Worm (Caenorhabditis elegans): Measurements from ENCODE around the gene ZK1307.8.

ZK1307.8 gene

DNA sequence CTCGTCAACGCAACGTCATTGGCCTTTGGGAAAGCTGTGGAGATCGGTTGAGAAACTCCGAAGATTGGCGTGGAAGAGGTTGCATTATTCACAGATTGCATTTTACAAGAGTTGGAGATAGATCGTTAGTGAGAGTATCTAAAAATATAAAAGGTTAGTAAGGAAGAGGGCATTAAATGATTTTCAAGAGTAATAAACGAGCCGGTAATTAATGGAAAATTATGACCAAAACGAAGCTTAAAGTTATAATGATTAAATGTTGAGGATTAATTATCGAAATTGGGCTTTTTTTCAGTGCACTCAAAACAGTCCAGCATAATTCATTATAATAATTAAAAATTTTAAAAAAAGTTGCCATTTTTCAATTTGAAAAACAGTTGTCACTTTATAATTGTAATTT lies 15.1 kb upstream of the ZK1307.8 start, which contains the start of gene pap-2:
pap-2 (minus strand) TSS at position 101 of the 400 bp plus-strand sequence.
- TF ChIP-seq Y116A8C.19 (tag; optimal IDR thresholded peaks at IDR 0.05; ENCODE audit: borderline replicate concordance) (no peak), C16A3.4 (tag; optimal IDR thresholded peaks at IDR 0.05) (no peak), tbx-2 (tag; optimal IDR thresholded peaks at IDR 0.05) (no peak), mef-2 (tag; optimal IDR thresholded peaks at IDR 0.05) (no peak), unc-130 (tag; optimal IDR thresholded peaks at IDR 0.05) (no peak), vab-15 (tag; optimal IDR thresholded peaks at IDR 0.05) (no peak), mep-1 (tag; optimal IDR thresholded peaks at IDR 0.05) (no peak), mab-9 (GFP tag; IDR thresholded peaks at IDR 0.05) (no peak), ztf-4 (tag; optimal IDR thresholded peaks at IDR 0.05) (no peak), nhr-20 (tag; optimal IDR thresholded peaks at IDR 0.05) (no peak), sox-4 (tag; optimal IDR thresholded peaks at IDR 0.05) (no peak), pag-3 (tag; optimal IDR thresholded peaks at IDR 0.05; ENCODE audit: borderline replicate concordance, insufficient read depth) (no peak), nhr-77 (tag; optimal IDR thresholded peaks at IDR 0.05) (no peak), blmp-1 (tag; optimal IDR thresholded peaks at IDR 0.05) (no peak), lin-35 (GFP tag; optimal IDR thresholded peaks at IDR 0.05) (no peak)

DNA sequence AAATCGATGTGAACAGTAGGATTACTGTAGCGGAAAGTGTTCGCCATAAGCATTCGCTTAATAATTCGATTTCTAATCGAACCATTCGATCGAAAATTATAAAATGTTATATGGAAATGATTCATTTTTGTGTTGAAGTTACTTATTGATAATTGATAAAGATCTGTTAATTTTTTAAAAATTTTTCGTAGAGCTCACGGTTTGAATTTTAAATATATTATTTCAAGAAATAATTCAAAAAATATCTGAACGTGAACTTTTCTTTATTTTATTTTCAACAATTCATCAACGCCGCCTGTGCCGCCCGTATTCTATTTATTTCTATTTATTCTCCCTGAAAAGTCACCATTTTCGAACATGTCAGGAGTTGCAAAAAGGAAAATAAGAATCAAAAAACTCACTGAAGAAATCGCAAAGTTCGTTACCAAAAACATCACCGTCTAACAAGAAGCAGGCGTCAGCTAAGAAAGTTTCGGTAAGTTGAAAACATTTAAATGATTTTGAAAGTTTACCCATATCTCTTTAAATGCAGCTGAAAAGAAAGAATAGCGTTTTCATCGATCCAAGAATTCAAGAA lies 13.0 kb upstream of the ZK1307.8 start, which contains the start of the genes T15H9.5 and T15H9.4:
T15H9.5 (minus strand) TSS at position 101 of the 577 bp plus-strand sequence.
T15H9.4 (plus strand) TSS at position 527 of the 577 bp plus-strand sequence.
- no peak for TF ChIP-seq aha-1 (tag; optimal IDR thresholded peaks at IDR 0.05)
- TF ChIP-seq alr-1 (tag; optimal IDR thresholded peaks at IDR 0.05; ENCODE audit: borderline replicate concordance), result no peak
- TF ChIP-seq elt-2 (tag; optimal IDR thresholded peaks at IDR 0.05), result no peak
- no peak for TF ChIP-seq skn-1 (tag; optimal IDR thresholded peaks at IDR 0.05)
- TF ChIP-seq unc-62 (GFP tag; optimal IDR thresholded peaks at IDR 0.05), result no peak
- no peak for TF ChIP-seq pax-3 (tag; optimal IDR thresholded peaks at IDR 0.05)
- no peak for TF ChIP-seq fos-1 (tag; optimal IDR thresholded peaks at IDR 0.05)
- TF ChIP-seq unc-30 (tag; optimal IDR thresholded peaks at IDR 0.05), result no peak

DNA sequence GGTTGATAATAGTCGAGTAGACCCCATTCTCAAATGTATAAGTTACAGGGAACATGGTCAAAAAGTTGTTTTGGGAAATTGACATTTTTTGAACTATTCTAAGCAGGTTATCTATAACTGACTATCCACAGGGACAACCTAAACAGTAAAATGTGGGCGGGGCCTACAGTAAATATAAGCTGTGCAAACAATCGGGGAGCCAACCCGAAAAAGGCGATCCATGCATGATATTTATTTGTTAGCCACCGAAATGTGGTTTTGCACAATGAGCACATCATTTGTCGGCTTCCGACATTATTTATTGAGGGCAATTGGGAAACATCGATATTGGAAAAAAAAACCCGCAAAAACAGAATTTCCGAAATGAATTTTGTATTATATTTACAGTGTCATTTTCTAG lies 9.7 kb upstream of the ZK1307.8 start, which contains the start of gene hlh-6:
hlh-6 (minus strand) TSS at position 101 of the 400 bp plus-strand sequence.
- TF ChIP-seq alr-1 (tag; optimal IDR thresholded peaks at IDR 0.05; ENCODE audit: borderline replicate concordance) (no peak), nhr-28 (tag; optimal IDR thresholded peaks at IDR 0.05) (no peak), nhr-84 (tag; optimal IDR thresholded peaks at IDR 0.05) (no peak), C34B4.2 (tag; optimal IDR thresholded peaks at IDR 0.05) (no peak), hlh-17 (GFP tag; optimal IDR thresholded peaks at IDR 0.05; ENCODE audit: borderline replicate concordance) (no peak), nhr-85 (tag) (no peak), fkh-8 (tag; optimal IDR thresholded peaks at IDR 0.05) (no peak), Y116A8C.19 (tag; optimal IDR thresholded peaks at IDR 0.05; ENCODE audit: borderline replicate concordance) (no peak), nhr-11 (tag; optimal IDR thresholded peaks at IDR 0.05) (no peak), ets-5 (GFP tag; IDR thresholded peaks at IDR 0.05) (no peak), lsy-2 (tag; optimal IDR thresholded peaks at IDR 0.05) (no peak), unc-130 (tag; optimal IDR thresholded peaks at IDR 0.05) (no peak), nhr-71 (tag; optimal IDR thresholded peaks at IDR 0.05) (no peak), lin-14 (GFP tag; optimal IDR thresholded peaks at IDR 0.05) (no peak), tbx-2 (tag; optimal IDR thresholded peaks at IDR 0.05) (no peak), skn-1 (tag; optimal IDR thresholded peaks at IDR 0.05) (no peak), aly-2 (tag; optimal IDR thresholded peaks at IDR 0.05) (no peak)

DNA sequence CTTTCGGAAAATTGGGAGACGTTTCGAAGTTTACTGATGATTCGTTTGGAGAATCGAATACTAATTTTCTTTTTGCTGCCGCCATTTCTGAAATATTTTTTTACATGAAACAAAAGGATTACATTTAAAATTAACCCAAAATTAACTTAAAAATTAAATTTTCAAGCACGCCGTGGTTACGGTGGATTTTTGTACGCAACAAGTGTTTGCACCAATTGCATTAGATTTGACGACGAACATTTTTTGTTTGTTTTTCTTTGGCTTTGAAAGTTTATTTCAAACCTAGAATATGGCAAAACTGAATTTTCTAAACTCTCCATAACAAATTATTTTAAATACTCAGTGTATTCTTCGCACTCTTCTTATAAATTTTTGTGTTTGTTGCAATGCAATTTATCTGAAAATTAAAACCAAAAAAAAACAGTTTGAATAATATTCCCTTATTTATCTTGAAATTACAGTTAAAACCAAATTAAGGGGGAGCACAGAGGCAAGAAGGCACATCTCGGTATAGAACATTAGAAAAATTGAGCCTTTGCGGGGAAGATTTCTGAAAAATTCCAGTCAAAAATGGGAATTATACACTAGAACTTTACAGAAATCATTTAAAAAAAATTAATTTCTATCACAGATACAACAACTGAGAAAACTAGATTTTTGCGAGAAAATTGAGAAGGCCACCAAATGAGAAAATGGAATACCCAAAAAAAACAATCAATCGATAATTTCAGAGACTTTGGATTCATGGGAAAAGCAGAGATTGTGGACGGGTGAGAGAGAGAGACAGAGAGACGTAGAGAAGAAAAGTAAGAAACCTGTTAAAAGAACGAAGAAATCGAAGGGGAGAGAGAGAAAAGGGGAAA lies 7.1 kb upstream of the ZK1307.8 start, which contains the start of gene hal-3:
hal-3 (minus strand) TSS at position 87 of the 863 bp plus-strand sequence.
- TF ChIP-seq nhr-71 (tag; optimal IDR thresholded peaks at IDR 0.05) (no peak), ama-1 (optimal IDR thresholded peaks at IDR 0.05) (peak; percentile 16), hpl-2 (GFP tag; optimal IDR thresholded peaks at IDR 0.05) (no peak), egl-13 (tag; optimal IDR thresholded peaks at IDR 0.05) (no peak), efl-3 (GFP tag; optimal IDR thresholded peaks at IDR 0.05) (no peak), fkh-4 (tag; optimal IDR thresholded peaks at IDR 0.05; ENCODE audit: borderline replicate concordance) (no peak), F16B12.6 (tag; optimal IDR thresholded peaks at IDR 0.05) (no peak), lin-13 (GFP tag; optimal IDR thresholded peaks at IDR 0.05) (no peak), pax-3 (tag; optimal IDR thresholded peaks at IDR 0.05) (no peak), swsn-7 (tag; optimal IDR thresholded peaks at IDR 0.05) (no peak), aly-2 (tag; optimal IDR thresholded peaks at IDR 0.05) (no peak), hlh-17 (GFP tag; optimal IDR thresholded peaks at IDR 0.05; ENCODE audit: borderline replicate concordance) (no peak), ets-5 (GFP tag; IDR thresholded peaks at IDR 0.05) (no peak), nhr-85 (tag) (no peak), C16A3.4 (tag; optimal IDR thresholded peaks at IDR 0.05) (no peak), nhr-11 (tag; optimal IDR thresholded peaks at IDR 0.05) (no peak), ceh-63 (GFP tag; optimal IDR thresholded peaks at IDR 0.05) (no peak), grh-1 (GFP tag; IDR thresholded peaks at IDR 0.05) (no peak), tbx-2 (tag; optimal IDR thresholded peaks at IDR 0.05) (no peak)

Measured in whole organism, L1 larva.